Worm (Caenorhabditis elegans) whole organism, midembryonic: ENCODE measurements around the gene F49C12.3.
"Not testable (repeated sequence)": the region's sequence is repeated elsewhere in the genome, so short reads cannot be mapped to it uniquely, and the experiment has no call there.

Source experiments
- T22C8.4 ChIP-seq: fragments of 200-800 bp; sonication (Bioruptor generic); IDR thresholded peaks from 2 replicates; pipeline ENCODE4 v1.3.6; 2022; ENCODE audit warnings: missing genetic modification characterization, missing compliant biosample characterization
- cog-1 ChIP-seq: sonication (generic microtip); optimal IDR thresholded peaks from 2 replicates; lab custom pipeline; 2016; ENCODE audit warnings: missing genetic modification characterization, missing compliant biosample characterization
- flt-1 ChIP-seq: fragments of 200-800 bp; sonication (Bioruptor generic); IDR thresholded peaks from 2 replicates; pipeline ENCODE4 v1.3.6; 2022; ENCODE audit warnings: missing genetic modification characterization, missing compliant biosample characterization
- klf-2 ChIP-seq: fragments of 200-800 bp; sonication (Bioruptor generic); conservative IDR thresholded peaks from 2 replicates; pipeline ENCODE4 v1.3.6; 2022; ENCODE audit warnings: missing genetic modification reagents, missing genetic modification characterization, missing compliant biosample characterization
- med-1 ChIP-seq: sonication (generic microtip); optimal IDR thresholded peaks from 2 replicates; lab custom pipeline; 2017; ENCODE audit warnings: missing genetic modification characterization, mild to moderate bottlenecking, missing compliant biosample characterization, antibody characterized with exemption, missing genetic modification reagents; ENCODE audit not compliant: insufficient read depth
- ref-1 ChIP-seq: fragments of 200-800 bp; sonication (Bioruptor generic); conservative IDR thresholded peaks from 2 replicates; pipeline ENCODE4 v1.3.6; 2022; ENCODE audit warnings: missing genetic modification reagents, missing genetic modification characterization, missing compliant biosample characterization
- tab-1 ChIP-seq: fragments of 200-800 bp; sonication (Bioruptor generic); IDR thresholded peaks from 2 replicates; pipeline ENCODE4 v1.3.6; 2022; ENCODE audit warnings: missing genetic modification characterization, missing compliant biosample characterization
- ztf-23 ChIP-seq: fragments of 200-800 bp; sonication (Bioruptor generic); IDR thresholded peaks from 2 replicates; pipeline ENCODE4 v1.3.6; 2022; ENCODE audit warnings: missing genetic modification reagents, missing genetic modification characterization, missing compliant biosample characterization
- ztf-29 ChIP-seq: fragments of 200-800 bp; sonication (Bioruptor generic); IDR thresholded peaks from 2 replicates; pipeline ENCODE4 v1.3.6; 2022; ENCODE audit warnings: missing genetic modification reagents, missing genetic modification characterization, missing compliant biosample characterization

The F49C12.3 gene

DNA sequence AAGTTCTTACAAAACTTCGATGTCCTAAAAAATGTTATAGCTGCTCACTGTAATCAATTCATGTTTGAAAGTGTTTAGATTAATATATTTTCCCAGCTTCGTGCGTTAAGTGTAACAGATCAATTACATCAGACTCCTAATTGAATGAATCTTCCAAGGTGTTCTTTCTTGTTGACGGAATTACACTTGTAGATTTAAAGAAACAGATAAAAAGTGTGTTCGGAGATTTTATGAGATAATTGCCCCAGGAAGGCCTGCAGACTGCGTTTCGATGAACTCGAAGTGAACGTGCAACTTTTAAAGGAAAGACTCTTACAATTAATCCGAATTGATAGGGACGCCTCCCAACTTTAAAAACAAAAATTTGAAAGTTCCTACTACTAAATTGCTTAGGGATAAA lies 10.6 kb upstream of the F49C12.3 start:
- TF ChIP-seq ref-1 (no peak), cog-1 (no peak), tab-1 (GFP tag; lab: Robert Waterston, UW) (no peak), klf-2 (GFP tag; lab: Robert Waterston, UW) (no peak), flt-1 (GFP tag; lab: Robert Waterston, UW) (no peak), ztf-29 (GFP tag; lab: Robert Waterston, UW) (no peak), ztf-23 (no peak), T22C8.4 (GFP tag; lab: Robert Waterston, UW) (no peak), med-1 (GFP tag; lab: Kevin White, UChicago) (no peak)

DNA sequence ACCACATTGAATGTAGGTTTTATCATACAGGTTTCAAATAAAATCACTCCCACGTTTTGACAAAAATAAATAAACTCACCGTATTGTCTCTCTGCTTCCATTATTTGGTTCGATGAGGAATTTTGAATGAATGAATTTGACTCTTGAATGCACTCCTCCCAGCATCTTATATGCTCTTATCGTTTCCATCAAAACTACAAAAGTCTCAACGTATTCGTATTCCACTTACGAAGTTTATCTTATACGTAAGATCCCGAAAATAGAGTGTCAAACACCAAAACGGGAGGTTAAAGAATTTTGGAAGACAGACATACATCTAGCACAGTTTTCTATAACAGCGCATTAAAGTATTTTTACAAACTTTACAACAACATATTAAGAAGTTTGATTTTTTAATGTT lies 6.4 kb upstream of the F49C12.3 start, which contains the start of gene nhr-264:
Gene nhr-264, minus strand, starts transcription at position 101 of the 400 bp plus-strand sequence.
- not testable (repeated sequence) for TF ChIP-seq ztf-29, klf-2, T22C8.4 (GFP tag; lab: Robert Waterston, UW)

- TF ChIP-seq cog-1 (no peak), ref-1 (no peak), flt-1 (GFP tag; lab: Robert Waterston, UW) (no peak), tab-1 (GFP tag; lab: Robert Waterston, UW) (no peak), T22C8.4 (GFP tag; lab: Robert Waterston, UW) (no peak), klf-2 (GFP tag; lab: Robert Waterston, UW) (no peak), med-1 (GFP tag; lab: Kevin White, UChicago) (no peak), ztf-29 (GFP tag; lab: Robert Waterston, UW) (no peak), ztf-23 (no peak)
These were observed 3.9 kb upstream of the F49C12.3 start, which contains the start of gene F49C12.1 for ce11 chrIV:9296285-9296684. Gene F49C12.1, minus strand, starts transcription at chrIV:9296354.

ce11 chrIV:9299145-9299544 lies 1.1 kb upstream of the F49C12.3 start, which contains the start of gene F49C12.2:
Gene F49C12.2, minus strand, starts transcription at chrIV:9299245.
- TF ChIP-seq med-1 (GFP tag; lab: Kevin White, UChicago) (no peak), T22C8.4 (GFP tag; lab: Robert Waterston, UW) (no peak)

DNA sequence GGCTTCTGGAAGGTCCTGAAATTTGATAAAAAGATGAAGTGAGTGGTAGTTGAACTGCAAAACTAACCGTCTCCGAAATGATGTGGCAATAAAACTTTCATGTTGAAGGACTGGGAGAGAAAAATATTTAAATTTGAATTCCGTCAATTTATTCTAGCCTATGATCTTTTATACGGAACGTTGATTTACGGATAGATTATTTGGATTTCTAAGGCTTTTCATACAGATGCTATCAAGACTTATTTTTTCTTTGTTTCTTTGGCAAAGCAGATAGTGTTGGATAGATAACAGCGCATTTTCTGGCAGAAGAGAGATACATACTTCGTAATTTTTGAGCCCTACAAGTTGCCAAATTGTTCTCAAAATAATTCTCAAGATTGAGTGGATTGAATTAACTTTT lies 3.8 kb downstream of the F49C12.3 start, which contains the start of gene F49C12.4:
Gene F49C12.4, minus strand, starts transcription at position 101 of the 400 bp plus-strand sequence.
- TF ChIP-seq ztf-23 (no peak), T22C8.4 (GFP tag; lab: Robert Waterston, UW) (no peak), cog-1 (no peak), ref-1 (no peak), ztf-29 (GFP tag; lab: Robert Waterston, UW) (no peak), tab-1 (GFP tag; lab: Robert Waterston, UW) (no peak), klf-2 (GFP tag; lab: Robert Waterston, UW) (no peak), flt-1 (GFP tag; lab: Robert Waterston, UW) (no peak), med-1 (GFP tag; lab: Kevin White, UChicago) (no peak)

- TF ChIP-seq ztf-23 (no peak), klf-2 (GFP tag; lab: Robert Waterston, UW) (no peak), flt-1 (GFP tag; lab: Robert Waterston, UW) (no peak), ztf-29 (GFP tag; lab: Robert Waterston, UW) (no peak), med-1 (GFP tag; lab: Kevin White, UChicago) (no peak), tab-1 (GFP tag; lab: Robert Waterston, UW) (no peak), ref-1 (no peak), T22C8.4 (GFP tag; lab: Robert Waterston, UW) (no peak), cog-1 (no peak)
These were observed 4.4 kb downstream of the F49C12.3 start, which contains the start of gene F49C12.5 for ce11 chrIV:9304617-9305016. Gene F49C12.5, plus strand, starts transcription at chrIV:9304917.

DNA sequence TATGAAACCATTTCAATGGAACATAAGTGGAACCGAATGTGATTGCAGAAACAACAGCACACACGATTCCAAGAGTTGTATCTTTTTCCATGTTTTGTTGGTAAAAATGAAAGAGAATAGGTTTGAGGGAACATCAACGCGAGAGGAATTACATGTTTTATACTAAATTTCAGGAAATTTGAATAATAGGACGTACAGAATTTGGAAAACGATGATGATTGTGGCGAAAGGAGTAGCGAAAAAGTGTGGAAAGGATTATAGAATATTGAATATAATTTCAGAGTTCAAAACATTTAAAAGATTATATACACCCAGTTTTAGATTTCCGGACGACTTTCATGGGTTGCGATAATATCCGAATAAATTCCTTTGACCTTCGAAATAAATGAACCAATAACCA lies 8.7 kb downstream of the F49C12.3 start, which contains the start of gene F49C12.6:
Gene F49C12.6, minus strand, starts transcription at position 101 of the 400 bp plus-strand sequence.
- no peak for TF ChIP-seq cog-1
- TF ChIP-seq T22C8.4 (GFP tag; lab: Robert Waterston, UW) = no peak
- no peak for TF ChIP-seq med-1 (GFP tag; lab: Kevin White, UChicago)
- no peak for TF ChIP-seq ztf-29 (GFP tag; lab: Robert Waterston, UW)
- TF ChIP-seq flt-1 (GFP tag; lab: Robert Waterston, UW) = no peak
- TF ChIP-seq klf-2 (GFP tag; lab: Robert Waterston, UW) = no peak
- TF ChIP-seq ref-1 = no peak
- TF ChIP-seq tab-1 (GFP tag; lab: Robert Waterston, UW) = no peak
- no peak for TF ChIP-seq ztf-23

ce11 chrIV:9310935-9311566 lies 10.8 kb downstream of the F49C12.3 start:
- TF ChIP-seq ztf-23 (no peak), klf-2 (GFP tag; lab: Robert Waterston, UW) (no peak), ztf-29 (GFP tag; lab: Robert Waterston, UW) (no peak), tab-1 (GFP tag; lab: Robert Waterston, UW) (no peak), med-1 (GFP tag; lab: Kevin White, UChicago) (no peak), flt-1 (GFP tag; lab: Robert Waterston, UW) (no peak), ref-1 (no peak), cog-1 (no peak), T22C8.4 (GFP tag; lab: Robert Waterston, UW) (no peak)

DNA sequence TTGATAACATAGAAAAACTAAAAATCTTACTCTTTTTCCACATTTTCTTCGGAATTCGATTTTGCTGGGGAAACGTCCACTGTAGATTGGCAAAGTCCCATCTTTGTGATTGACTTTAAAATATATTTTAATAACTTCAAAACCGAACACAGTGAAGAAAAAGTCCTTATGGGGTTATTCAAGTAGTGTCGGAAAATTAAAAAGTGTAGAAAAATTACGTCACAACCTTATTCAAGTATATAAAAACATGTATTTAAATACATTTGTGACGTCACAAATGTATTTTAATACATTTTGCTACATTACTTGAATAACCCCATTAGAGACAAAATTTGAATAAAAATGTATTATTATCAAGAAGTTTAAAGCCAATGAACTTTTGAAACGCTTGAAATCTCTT lies 12.6 kb downstream of the F49C12.3 start, which contains the start of gene F49C12.7:
Gene F49C12.7, minus strand, starts transcription at position 101 of the 400 bp plus-strand sequence.
- not testable (repeated sequence) for TF ChIP-seq tab-1 (GFP tag; lab: Robert Waterston, UW); klf-2 (GFP tag; lab: Robert Waterston, UW); ref-1
